Fruit fly (Drosophila melanogaster): Measurements from ENCODE around the gene CG2162.

dm6 chr3L:3042150-3043049 lies 7.4 kb downstream of the CG2162 start, which contains the start of gene Prx4:
- peak; percentile 0 to 61 for TF ChIP-seq ss (GFP tag; optimal IDR thresholded peaks at IDR 0.05)
- TF ChIP-seq CG15336 (GFP tag; IDR thresholded peaks at IDR 0.05), result peak; percentile 77
- peak; percentile 5 for TF ChIP-seq CG4318 (GFP tag; optimal IDR thresholded peaks at IDR 0.05)
- TF ChIP-seq CG34406 (GFP tag; optimal IDR thresholded peaks at IDR 0.05), result peak; percentile 65
- peak; percentile 59 for TF ChIP-seq CG31627 (GFP tag; optimal IDR thresholded peaks at IDR 0.05)
- TF ChIP-seq Lpt (GFP tag; optimal IDR thresholded peaks at IDR 0.05), result no peak
- TF ChIP-seq dsx (GFP tag; optimal IDR thresholded peaks at IDR 0.05; ENCODE audit: poor library complexity, severe bottlenecking), result peak; percentile 23

Data from whole organism, prepupa.